Fruit fly (Drosophila melanogaster) whole organism, wandering third instar larva: ENCODE results near the gene CG2182.

Experiments
- CG32264 ChIP-seq: fragments of 200-800 bp; sonication (Bioruptor generic); optimal IDR thresholded peaks from 2 replicates; lab custom pipeline; 2016; ENCODE audit warnings: missing biosample characterization, missing genetic modification characterization
- CG9705 ChIP-seq: fragments of 200-800 bp; sonication (Bioruptor generic); optimal IDR thresholded peaks from 2 replicates; lab custom pipeline; 2018; ENCODE audit warnings: missing biosample characterization, mild to moderate bottlenecking, missing genetic modification characterization
- CrebA ChIP-seq: fragments of 200-800 bp; sonication (Bioruptor generic); optimal IDR thresholded peaks from 2 replicates; lab custom pipeline; 2016; ENCODE audit warnings: missing biosample characterization, mild to moderate bottlenecking, missing genetic modification characterization, borderline replicate concordance
- Dfd ChIP-seq: fragments of >200 bp; optimal IDR thresholded peaks from 2 replicates; lab custom pipeline; 2017; ENCODE audit warnings: missing biosample characterization, missing genetic modification characterization
- Dif ChIP-seq: fragments of 200-275, 200-300 bp; sonication (Bioruptor generic); optimal IDR thresholded peaks from 2 replicates; lab custom pipeline; 2018; ENCODE audit warnings: missing biosample characterization, missing genetic modification characterization; ENCODE audit not compliant: partially characterized antibody
- GATAd ChIP-seq: sonication (Bioruptor generic); optimal IDR thresholded peaks from 2 replicates; lab custom pipeline; 2016; ENCODE audit warnings: missing biosample characterization, missing genetic modification characterization
- HLH106 ChIP-seq: fragments of 200-800 bp; optimal IDR thresholded peaks from 3 replicates; lab custom pipeline; 2019; ENCODE audit warnings: missing biosample characterization, mild to moderate bottlenecking, missing genetic modification characterization, moderate library complexity
- Hnf4 ChIP-seq: fragments of 200-800 bp; sonication (Bioruptor generic); optimal IDR thresholded peaks from 2 replicates; lab custom pipeline; 2016; ENCODE audit warnings: missing biosample characterization, mild to moderate bottlenecking, missing genetic modification characterization
- Hr78 ChIP-seq: fragments of >200 bp; optimal IDR thresholded peaks from 2 replicates; lab custom pipeline; 2017; ENCODE audit warnings: missing biosample characterization, missing genetic modification characterization
- Hr83 ChIP-seq: fragments of 200-300 bp; sonication (Bioruptor generic); optimal IDR thresholded peaks from 2 replicates; lab custom pipeline; 2016; ENCODE audit warnings: missing biosample characterization, mild to moderate bottlenecking, missing genetic modification characterization, moderate library complexity; ENCODE audit not compliant: poor library complexity, severe bottlenecking
- Jra ChIP-seq: sonication (Bioruptor generic); optimal IDR thresholded peaks from 2 replicates; lab custom pipeline; 2016; ENCODE audit warnings: missing biosample characterization, missing genetic modification characterization
- Mio ChIP-seq: sonication (Bioruptor generic); optimal IDR thresholded peaks from 2 replicates; lab custom pipeline; 2016; ENCODE audit warnings: missing biosample characterization, missing genetic modification characterization
- Myc ChIP-seq: fragments of >200 bp; optimal IDR thresholded peaks from 2 replicates; lab custom pipeline; 2017
- N ChIP-seq: fragments of >200 bp; optimal IDR thresholded peaks from 2 replicates; lab custom pipeline; 2018; ENCODE audit warnings: missing biosample characterization, missing external identifiers, missing genetic modification characterization
- Rel ChIP-seq, 2 experiments: fragments of 200-800 bp; sonication (Bioruptor generic) in 1 of 2; optimal IDR thresholded peaks; 2 replicates in 1 of 2; 3 replicates in 1 of 2; lab custom pipeline; 2016 to 2019; ENCODE audit warnings: mild to moderate bottlenecking in 2 of 2, missing biosample characterization in 2 of 2, missing genetic modification characterization in 2 of 2, moderate library complexity in 1 of 2
- Sp1 ChIP-seq: fragments of 200-800 bp; sonication (Bioruptor generic); optimal IDR thresholded peaks from 3 replicates; lab custom pipeline; 2019; ENCODE audit warnings: missing biosample characterization, mild to moderate bottlenecking, missing genetic modification characterization, moderate library complexity
- Vsx2 ChIP-seq: fragments of 200-300, 225-300 bp; sonication (Bioruptor generic); optimal IDR thresholded peaks from 2 replicates; lab custom pipeline; 2018; ENCODE audit warnings: missing biosample characterization, missing genetic modification characterization; ENCODE audit not compliant: partially characterized antibody
- br ChIP-seq: fragments of 200-800 bp; sonication (Bioruptor generic); optimal IDR thresholded peaks from 2 replicates; lab custom pipeline; 2016; ENCODE audit warnings: missing biosample characterization, missing genetic modification characterization
- brk ChIP-seq: fragments of 200-800 bp; sonication (Bioruptor generic); optimal IDR thresholded peaks from 2 replicates; lab custom pipeline; 2016; ENCODE audit warnings: missing biosample characterization, mild to moderate bottlenecking, missing genetic modification characterization
- dl ChIP-seq, 2 experiments: fragments of 175-275, 200-275 bp in 1 of 2; fragments of 200-275 bp in 1 of 2; sonication (Bioruptor generic); optimal IDR thresholded peaks; lab custom pipeline; 2018; ENCODE audit warnings: mild to moderate bottlenecking in 2 of 2, missing biosample characterization in 2 of 2, missing genetic modification characterization in 2 of 2, moderate library complexity in 2 of 2; ENCODE audit not compliant: partially characterized antibody in 2 of 2, insufficient read depth in 1 of 2
- dmrt93B ChIP-seq: fragments of 200-800 bp; sonication (Bioruptor generic); optimal IDR thresholded peaks from 2 replicates; lab custom pipeline; 2018; ENCODE audit warnings: missing biosample characterization, mild to moderate bottlenecking, missing genetic modification characterization
- dsf ChIP-seq: sonication (Bioruptor generic); optimal IDR thresholded peaks from 2 replicates; lab custom pipeline; 2016; ENCODE audit warnings: missing biosample characterization, missing genetic modification characterization, borderline replicate concordance
- ey ChIP-seq: fragments of 200-800 bp; sonication (Bioruptor generic); optimal IDR thresholded peaks from 2 replicates; lab custom pipeline; 2016; ENCODE audit warnings: missing biosample characterization, missing genetic modification characterization
- foxo ChIP-seq, 2 experiments: fragments of 200-800 bp; sonication (Bioruptor generic); optimal IDR thresholded peaks; 2 replicates in 1 of 2; 3 replicates in 1 of 2; lab custom pipeline; 2016 to 2017; ENCODE audit warnings: missing biosample characterization in 2 of 2, missing genetic modification characterization in 2 of 2
- fru ChIP-seq: fragments of 200-800 bp; sonication (Bioruptor generic); optimal IDR thresholded peaks from 3 replicates; lab custom pipeline; 2016; ENCODE audit warnings: missing biosample characterization, mild to moderate bottlenecking, missing genetic modification characterization
- h ChIP-seq: fragments of 200-800 bp; sonication (Bioruptor generic); optimal IDR thresholded peaks from 3 replicates; lab custom pipeline; 2016; ENCODE audit warnings: missing biosample characterization, mild to moderate bottlenecking, missing genetic modification characterization
- jim ChIP-seq: fragments of 175-275, 200-325 bp; sonication (Bioruptor generic); optimal IDR thresholded peaks from 2 replicates; lab custom pipeline; 2016; ENCODE audit warnings: missing biosample characterization, mild to moderate bottlenecking, missing genetic modification characterization
- lola ChIP-seq: fragments of >200 bp; optimal IDR thresholded peaks from 2 replicates; lab custom pipeline; 2017; ENCODE audit warnings: missing biosample characterization, missing genetic modification characterization
- pan ChIP-seq: fragments of >200 bp; optimal IDR thresholded peaks from 2 replicates; lab custom pipeline; 2017
- psq ChIP-seq: fragments of 200-800 bp; sonication (Bioruptor generic); optimal IDR thresholded peaks from 3 replicates; lab custom pipeline; 2017; ENCODE audit warnings: missing biosample characterization, mild to moderate bottlenecking, missing genetic modification characterization, moderate library complexity
- rgr ChIP-seq: fragments of 200-800 bp; sonication (Bioruptor generic); optimal IDR thresholded peaks from 3 replicates; lab custom pipeline; 2016; ENCODE audit warnings: missing biosample characterization, mild to moderate bottlenecking, missing genetic modification characterization
- sage ChIP-seq: fragments of 200-800 bp; sonication (Bioruptor generic); optimal IDR thresholded peaks from 2 replicates; lab custom pipeline; 2016; ENCODE audit warnings: missing biosample characterization, mild to moderate bottlenecking, missing genetic modification characterization
- sv ChIP-seq: fragments of 200-800 bp; sonication (Bioruptor generic); optimal IDR thresholded peaks from 3 replicates; lab custom pipeline; 2016; ENCODE audit warnings: missing biosample characterization, missing genetic modification characterization
- tai ChIP-seq: sonication (Bioruptor generic); optimal IDR thresholded peaks from 2 replicates; lab custom pipeline; 2016; ENCODE audit warnings: missing biosample characterization, missing genetic modification characterization
- usp ChIP-seq: fragments of >200 bp; optimal IDR thresholded peaks from 2 replicates; lab custom pipeline; 2017; ENCODE audit warnings: missing biosample characterization, missing genetic modification characterization
- woc ChIP-seq: sonication (Bioruptor generic); optimal IDR thresholded peaks from 2 replicates; lab custom pipeline; 2016; ENCODE audit warnings: missing biosample characterization, mild to moderate bottlenecking, missing genetic modification characterization

The CG2182 gene

dm6 chr3R:5694461-5694860, 34.7 kb upstream of the CG2182 start:
- TF ChIP-seq Rel (GFP tag; optimal IDR thresholded peaks at IDR 0.05; lab: Kevin White, UChicago) (no peak), Rel (tag; optimal IDR thresholded peaks at IDR 0.05; lab: Kevin White, UChicago) (no peak), h (GFP tag; lab: Kevin White, UChicago) (peak; percentile 6)

dm6 chr3R:5693186-5693585, 33.5 kb upstream of the CG2182 start, which contains the start of gene CG2104:
TSS of gene CG2104 (minus strand) at chr3R:5693286.
- TF ChIP-seq Hr78 (GFP tag; lab: Kevin White, UChicago) (no peak), Rel (GFP tag; optimal IDR thresholded peaks at IDR 0.05; lab: Kevin White, UChicago) (no peak), Rel (tag; optimal IDR thresholded peaks at IDR 0.05; lab: Kevin White, UChicago) (no peak), tai (GFP tag; lab: Kevin White, UChicago) (no peak), dmrt93B (GFP tag; lab: Kevin White, UChicago) (no peak), brk (GFP tag; lab: Kevin White, UChicago) (no peak), sv (GFP tag; lab: Kevin White, UChicago) (no peak), Hnf4 (GFP tag; lab: Kevin White, UChicago) (no peak), Dif (no peak), GATAd (GFP tag; lab: Kevin White, UChicago) (no peak), Myc (lab: Kevin White, UChicago) (no peak), CG9705 (GFP tag; lab: Kevin White, UChicago) (no peak)

dm6 chr3R:5691042-5691441, 31.3 kb upstream of the CG2182 start:
- TF ChIP-seq Dif (no peak), Jra (GFP tag; lab: Kevin White, UChicago) (no peak), jim (GFP tag; lab: Kevin White, UChicago) (no peak), Sp1 (GFP tag; lab: Kevin White, UChicago) (no peak), fru (no peak), Hnf4 (GFP tag; lab: Kevin White, UChicago) (no peak), dmrt93B (GFP tag; lab: Kevin White, UChicago) (no peak), dsf (no peak), pan (lab: Kevin White, UChicago) (no peak), GATAd (GFP tag; lab: Kevin White, UChicago) (no peak), dl (GFP tag; optimal IDR thresholded peaks at IDR 0.05; lab: Kevin White, UChicago; ENCODE audit: insufficient read depth in 1 of 2, partially characterized antibody in 2 of 2) (no peak), CG9705 (GFP tag; lab: Kevin White, UChicago) (no peak), woc (GFP tag; lab: Kevin White, UChicago) (no peak), HLH106 (tag; lab: Kevin White, UChicago) (no peak), foxo (GFP tag; optimal IDR thresholded peaks at IDR 0.05; lab: Kevin White, UChicago) (no peak), N (no peak), Hr83 (GFP tag; lab: Kevin White, UChicago) (no peak), Myc (lab: Kevin White, UChicago) (no peak), usp (GFP tag; lab: Kevin White, UChicago) (no peak), CG32264 (GFP tag; lab: Kevin White, UChicago) (no peak)

- TF ChIP-seq dl (GFP tag; optimal IDR thresholded peaks at IDR 0.05; lab: Kevin White, UChicago; ENCODE audit: insufficient read depth in 1 of 2, partially characterized antibody in 2 of 2) (no peak), Dfd (GFP tag; lab: Kevin White, UChicago) (peak; percentile 61)
Measured at dm6 chr3R:5689626-5690025, 29.9 kb upstream of the CG2182 start.

dm6 chr3R:5686049-5686757, 26.5 kb upstream of the CG2182 start:
- peak; percentile 51 for TF ChIP-seq HLH106 (tag; lab: Kevin White, UChicago)
- no peak for TF ChIP-seq brk (GFP tag; lab: Kevin White, UChicago)
- TF ChIP-seq pan (lab: Kevin White, UChicago), result no peak
- TF ChIP-seq dmrt93B (GFP tag; lab: Kevin White, UChicago), result no peak
- no peak for TF ChIP-seq psq (GFP tag; lab: Kevin White, UChicago)
- TF ChIP-seq foxo (GFP tag; optimal IDR thresholded peaks at IDR 0.05; lab: Kevin White, UChicago), result peak in 1 of 2 experiments; percentile 63
- TF ChIP-seq CG9705 (GFP tag; lab: Kevin White, UChicago), result no peak
- TF ChIP-seq rgr (GFP tag; lab: Kevin White, UChicago), result peak; percentile 46
- peak; percentile 40 for TF ChIP-seq br (GFP tag; lab: Kevin White, UChicago)
- peak; percentile 51 for TF ChIP-seq h (GFP tag; lab: Kevin White, UChicago)
- peak; percentile 16 for TF ChIP-seq Sp1 (GFP tag; lab: Kevin White, UChicago)
- peak; percentile 36 for TF ChIP-seq ey
- TF ChIP-seq Dfd (GFP tag; lab: Kevin White, UChicago), result no peak
- peak; percentile 30 for TF ChIP-seq Hnf4 (GFP tag; lab: Kevin White, UChicago)
- no peak for TF ChIP-seq sage (GFP tag; lab: Kevin White, UChicago)
- peak; percentile 67 for TF ChIP-seq fru
- no peak for TF ChIP-seq sv (GFP tag; lab: Kevin White, UChicago)
- TF ChIP-seq dsf, result no peak
- TF ChIP-seq CG32264 (GFP tag; lab: Kevin White, UChicago), result no peak
- no peak for TF ChIP-seq dl (GFP tag; optimal IDR thresholded peaks at IDR 0.05; lab: Kevin White, UChicago; ENCODE audit: insufficient read depth in 1 of 2, partially characterized antibody in 2 of 2)
- no peak for TF ChIP-seq Myc (lab: Kevin White, UChicago)
- TF ChIP-seq tai (GFP tag; lab: Kevin White, UChicago), result no peak
- no peak for TF ChIP-seq usp (GFP tag; lab: Kevin White, UChicago)
- no peak for TF ChIP-seq Vsx2
- TF ChIP-seq Hr83 (GFP tag; lab: Kevin White, UChicago), result no peak
- no peak for TF ChIP-seq Hr78 (GFP tag; lab: Kevin White, UChicago)
- no peak for TF ChIP-seq lola (GFP tag; lab: Kevin White, UChicago)
- no peak for TF ChIP-seq CrebA
- TF ChIP-seq Mio (GFP tag; lab: Kevin White, UChicago), result no peak
